Fruit fly (Drosophila melanogaster) whole organism, embryonic: ENCODE results near the gene CG32278.

Experiments used
- Abd-B ChIP-seq: fragments of 200-800 bp; sonication (Bioruptor generic); optimal IDR thresholded peaks from 2 replicates; lab custom pipeline; 2018; ENCODE audit warnings: missing biosample characterization, mild to moderate bottlenecking, missing genetic modification characterization, moderate library complexity
- CG10321 ChIP-seq: fragments of 200-800 bp; sonication (Bioruptor generic); IDR thresholded peaks from 2 replicates; pipeline ENCODE4 v1.3.6; 2022; ENCODE audit warnings: missing biosample characterization, missing genetic modification characterization
- CG10979 ChIP-seq: fragments of 200-800 bp; sonication (Bioruptor generic); optimal IDR thresholded peaks from 2 replicates; lab custom pipeline; 2018; ENCODE audit warnings: missing biosample characterization, mild to moderate bottlenecking, missing genetic modification characterization, moderate library complexity
- CG11723 ChIP-seq: fragments of 200-800 bp; sonication (Bioruptor generic); optimal IDR thresholded peaks from 2 replicates; lab custom pipeline; 2017; ENCODE audit warnings: missing biosample characterization, mild to moderate bottlenecking, missing genetic modification characterization
- CG12391 ChIP-seq: fragments of 200-800 bp; sonication (Bioruptor generic); optimal IDR thresholded peaks from 3 replicates; lab custom pipeline; 2018; ENCODE audit warnings: missing biosample characterization, mild to moderate bottlenecking, missing genetic modification characterization, moderate library complexity
- CG15073 ChIP-seq: fragments of 200-800 bp; sonication (Bioruptor generic); optimal IDR thresholded peaks from 2 replicates; lab custom pipeline; 2016; ENCODE audit warnings: missing biosample characterization, missing genetic modification characterization
- CG15696 ChIP-seq: fragments of 200-800 bp; sonication (Bioruptor generic); optimal IDR thresholded peaks from 2 replicates; lab custom pipeline; 2019; ENCODE audit warnings: missing biosample characterization, mild to moderate bottlenecking, missing genetic modification characterization, moderate library complexity
- CG1647 ChIP-seq: fragments of 200-800 bp; sonication (Bioruptor generic); optimal IDR thresholded peaks from 3 replicates; lab custom pipeline; 2016; ENCODE audit warnings: missing biosample characterization, missing genetic modification characterization
- CG17829 ChIP-seq: fragments of 200-800 bp; optimal IDR thresholded peaks from 2 replicates; lab custom pipeline; 2019; ENCODE audit warnings: missing biosample characterization, mild to moderate bottlenecking, missing genetic modification characterization, moderate library complexity
- CG2129 ChIP-seq: fragments of 200-800 bp; sonication (Bioruptor generic); IDR thresholded peaks from 2 replicates; pipeline ENCODE4 v1.3.6; 2022; ENCODE audit warnings: missing biosample characterization, missing genetic modification characterization; ENCODE audit not compliant: partially characterized antibody
- CG3065 ChIP-seq: fragments of 200-800 bp; sonication (Bioruptor generic); optimal IDR thresholded peaks from 2 replicates; lab custom pipeline; 2016; ENCODE audit warnings: missing biosample characterization, missing genetic modification characterization
- CG31365 ChIP-seq: fragments of 200-800 bp; sonication (Bioruptor generic); optimal IDR thresholded peaks from 2 replicates; lab custom pipeline; 2018; ENCODE audit warnings: missing biosample characterization, mild to moderate bottlenecking, missing genetic modification characterization
- CG3407 ChIP-seq: fragments of 200-800 bp; sonication (Bioruptor generic); optimal IDR thresholded peaks from 2 replicates; lab custom pipeline; 2018; ENCODE audit warnings: missing biosample characterization, mild to moderate bottlenecking, missing genetic modification characterization
- CG43689 ChIP-seq: fragments of 200-800 bp; sonication (Bioruptor generic); IDR thresholded peaks from 2 replicates; pipeline ENCODE4 v1.3.6; 2022; ENCODE audit warnings: missing biosample characterization, missing genetic modification characterization
- CG7357 ChIP-seq: fragments of 200-800 bp; sonication (Bioruptor generic); IDR thresholded peaks from 3 replicates; pipeline ENCODE4 v1.3.6; 2022; ENCODE audit warnings: missing biosample characterization, missing genetic modification characterization
- CG7786 ChIP-seq: fragments of 200-800 bp; sonication (Bioruptor generic); optimal IDR thresholded peaks from 2 replicates; lab custom pipeline; 2016; ENCODE audit warnings: missing biosample characterization, missing genetic modification characterization
- CG7839 ChIP-seq: fragments of 200-800 bp; sonication (Bioruptor generic); optimal IDR thresholded peaks from 3 replicates; lab custom pipeline; 2018; ENCODE audit warnings: missing biosample characterization, mild to moderate bottlenecking, missing genetic modification characterization, moderate library complexity
- CG8281 ChIP-seq: fragments of 200-800 bp; sonication (Bioruptor generic); optimal IDR thresholded peaks from 2 replicates; lab custom pipeline; 2018; ENCODE audit warnings: missing biosample characterization, mild to moderate bottlenecking, missing genetic modification characterization, moderate library complexity
- CHES-1-like ChIP-seq: fragments of 200-800 bp; sonication (Bioruptor generic); optimal IDR thresholded peaks from 2 replicates; lab custom pipeline; 2016; ENCODE audit warnings: missing biosample characterization, missing genetic modification characterization
- CoRest ChIP-seq: fragments of 200-800 bp; sonication (Bioruptor generic); optimal IDR thresholded peaks from 3 replicates; lab custom pipeline; 2018; ENCODE audit warnings: missing biosample characterization, mild to moderate bottlenecking, missing genetic modification characterization, moderate library complexity
- D ChIP-seq, 2 experiments: fragments of 200-800 bp in 1 of 2; fragments of >200 bp in 1 of 2; sonication (Bioruptor generic) in 1 of 2; optimal IDR thresholded peaks; 2 replicates in 1 of 2; 3 replicates in 1 of 2; lab custom pipeline; 2017; ENCODE audit warnings: mild to moderate bottlenecking in 1 of 2, missing biosample characterization in 1 of 2, missing genetic modification characterization in 1 of 2, missing genetic modification reagents in 1 of 2
- Dref ChIP-seq: fragments of 200-800 bp; sonication (Bioruptor generic); IDR thresholded peaks from 2 replicates; pipeline ENCODE4 v1.3.6; 2022; ENCODE audit warnings: missing biosample characterization, missing genetic modification characterization
- H2.0 ChIP-seq: fragments of 200-800 bp; sonication (Bioruptor generic); IDR thresholded peaks from 2 replicates; pipeline ENCODE4 v1.3.6; 2022; ENCODE audit warnings: missing biosample characterization, missing genetic modification characterization
- HLH3B ChIP-seq: fragments of 200-800 bp; sonication (Bioruptor generic); IDR thresholded peaks from 2 replicates; pipeline ENCODE4 v1.3.6; 2022; ENCODE audit warnings: missing biosample characterization, missing genetic modification characterization
- Hsf ChIP-seq: fragments of 200-800 bp; sonication (Bioruptor generic); optimal IDR thresholded peaks from 3 replicates; lab custom pipeline; 2016; ENCODE audit warnings: missing biosample characterization, missing genetic modification characterization
- Kr ChIP-seq: fragments of 200-800 bp; sonication (Bioruptor generic); optimal IDR thresholded peaks from 2 replicates; lab custom pipeline; 2017; ENCODE audit warnings: missing biosample characterization, mild to moderate bottlenecking, missing genetic modification characterization
- Lpt ChIP-seq: fragments of >200 bp; optimal IDR thresholded peaks from 2 replicates; lab custom pipeline; 2018; ENCODE audit warnings: missing biosample characterization, missing genetic modification characterization
- NK7.1 ChIP-seq: fragments of 200-800 bp; sonication (Bioruptor generic); optimal IDR thresholded peaks from 3 replicates; lab custom pipeline; 2016; ENCODE audit warnings: missing biosample characterization, missing genetic modification characterization
- Ptx1 ChIP-seq: fragments of 200-800 bp; sonication (Bioruptor generic); IDR thresholded peaks from 2 replicates; pipeline ENCODE4 v1.3.6; 2022; ENCODE audit warnings: missing biosample characterization, missing genetic modification characterization
- Ssrp ChIP-seq: fragments of 200-800 bp; sonication (Bioruptor generic); optimal IDR thresholded peaks from 2 replicates; lab custom pipeline; 2018; ENCODE audit warnings: missing biosample characterization, mild to moderate bottlenecking, missing genetic modification characterization, moderate library complexity
- TFAM ChIP-seq: fragments of 200-800 bp; sonication (Bioruptor generic); optimal IDR thresholded peaks from 2 replicates; lab custom pipeline; 2017; ENCODE audit warnings: missing biosample characterization, missing genetic modification characterization, inconsistent platforms
- Tbp ChIP-seq: fragments of >200 bp; optimal IDR thresholded peaks from 2 replicates; lab custom pipeline; 2018; ENCODE audit warnings: missing biosample characterization, missing genetic modification characterization
- abd-A ChIP-seq: fragments of 200-800 bp; sonication (Bioruptor generic); optimal IDR thresholded peaks from 3 replicates; lab custom pipeline; 2019; ENCODE audit warnings: missing biosample characterization, mild to moderate bottlenecking, missing genetic modification characterization, moderate library complexity
- amos ChIP-seq: fragments of 200-800 bp; sonication (Bioruptor generic); IDR thresholded peaks from 2 replicates; pipeline ENCODE4 v1.3.6; 2022; ENCODE audit warnings: missing biosample characterization, missing genetic modification characterization; ENCODE audit not compliant: partially characterized antibody
- az2 ChIP-seq: fragments of 200-800 bp; sonication (Bioruptor generic); optimal IDR thresholded peaks from 3 replicates; lab custom pipeline; 2016; ENCODE audit warnings: missing biosample characterization, missing genetic modification characterization
- bigmax ChIP-seq: fragments of 200-800 bp; sonication (Bioruptor generic); optimal IDR thresholded peaks from 2 replicates; lab custom pipeline; 2018; ENCODE audit warnings: missing biosample characterization, mild to moderate bottlenecking, missing genetic modification characterization
- cas ChIP-seq: fragments of 200-800 bp; sonication (Bioruptor generic); IDR thresholded peaks from 2 replicates; pipeline ENCODE4 v1.3.6; 2022; ENCODE audit warnings: missing biosample characterization, missing genetic modification characterization
- crc ChIP-seq: fragments of 200-800 bp; sonication (Bioruptor generic); optimal IDR thresholded peaks from 2 replicates; lab custom pipeline; 2016; ENCODE audit warnings: missing biosample characterization, missing genetic modification characterization
- croc ChIP-seq: fragments of 200-800 bp; sonication (Bioruptor generic); conservative IDR thresholded peaks from 3 replicates; pipeline ENCODE4 v1.3.6; 2022; ENCODE audit warnings: missing biosample characterization, missing genetic modification characterization
- dimm ChIP-seq: fragments of 200-800 bp; sonication (Bioruptor generic); IDR thresholded peaks from 2 replicates; pipeline ENCODE4 v1.3.6; 2022; ENCODE audit warnings: missing biosample characterization, missing genetic modification characterization
- dmrt99B ChIP-seq: fragments of 200-800 bp; sonication (Bioruptor generic); optimal IDR thresholded peaks from 2 replicates; lab custom pipeline; 2018; ENCODE audit warnings: missing biosample characterization, mild to moderate bottlenecking, missing genetic modification characterization, moderate library complexity
- en ChIP-seq: fragments of 200-800 bp; sonication (Bioruptor generic); optimal IDR thresholded peaks from 2 replicates; lab custom pipeline; 2016; ENCODE audit warnings: missing biosample characterization, missing genetic modification characterization
- h ChIP-seq: fragments of >200 bp; optimal IDR thresholded peaks from 2 replicates; lab custom pipeline; 2017
- nerfin-2 ChIP-seq: fragments of 200-800 bp; sonication (Bioruptor generic); IDR thresholded peaks from 2 replicates; pipeline ENCODE4 v1.3.6; 2022; ENCODE audit warnings: missing biosample characterization, missing genetic modification characterization; ENCODE audit not compliant: partially characterized antibody
- odd ChIP-seq: fragments of 200-800 bp; sonication (Bioruptor generic); optimal IDR thresholded peaks from 2 replicates; lab custom pipeline; 2017; ENCODE audit warnings: missing biosample characterization, mild to moderate bottlenecking, missing genetic modification characterization
- psq ChIP-seq: fragments of 200-800 bp; sonication (Bioruptor generic); optimal IDR thresholded peaks from 2 replicates; lab custom pipeline; 2017; ENCODE audit warnings: missing biosample characterization, missing genetic modification characterization
- salm ChIP-seq: fragments of 200-800 bp; sonication (Bioruptor generic); optimal IDR thresholded peaks from 2 replicates; lab custom pipeline; 2018; ENCODE audit warnings: missing biosample characterization, mild to moderate bottlenecking, missing genetic modification characterization
- tio ChIP-seq: fragments of 200-800 bp; sonication (Bioruptor generic); optimal IDR thresholded peaks from 2 replicates; lab custom pipeline; 2017; ENCODE audit warnings: missing biosample characterization, missing genetic modification characterization, inconsistent platforms
- toy ChIP-seq: fragments of 200-800 bp; sonication (Bioruptor generic); IDR thresholded peaks from 2 replicates; pipeline ENCODE4 v1.3.6; 2022; ENCODE audit warnings: missing biosample characterization, missing genetic modification characterization
- usp ChIP-seq: fragments of >200 bp; optimal IDR thresholded peaks from 2 replicates; lab custom pipeline; 2017; ENCODE audit warnings: missing biosample characterization, missing genetic modification characterization
- wek ChIP-seq: fragments of 200-800 bp; sonication (Bioruptor generic); optimal IDR thresholded peaks from 3 replicates; lab custom pipeline; 2018; ENCODE audit warnings: missing biosample characterization, mild to moderate bottlenecking, missing genetic modification characterization, moderate library complexity
- zfh1 ChIP-seq: fragments of 200-800 bp; sonication (Bioruptor generic); IDR thresholded peaks from 3 replicates; pipeline ENCODE4 v1.3.6; 2022; ENCODE audit warnings: missing biosample characterization, missing genetic modification characterization

The CG32278 gene

DNA sequence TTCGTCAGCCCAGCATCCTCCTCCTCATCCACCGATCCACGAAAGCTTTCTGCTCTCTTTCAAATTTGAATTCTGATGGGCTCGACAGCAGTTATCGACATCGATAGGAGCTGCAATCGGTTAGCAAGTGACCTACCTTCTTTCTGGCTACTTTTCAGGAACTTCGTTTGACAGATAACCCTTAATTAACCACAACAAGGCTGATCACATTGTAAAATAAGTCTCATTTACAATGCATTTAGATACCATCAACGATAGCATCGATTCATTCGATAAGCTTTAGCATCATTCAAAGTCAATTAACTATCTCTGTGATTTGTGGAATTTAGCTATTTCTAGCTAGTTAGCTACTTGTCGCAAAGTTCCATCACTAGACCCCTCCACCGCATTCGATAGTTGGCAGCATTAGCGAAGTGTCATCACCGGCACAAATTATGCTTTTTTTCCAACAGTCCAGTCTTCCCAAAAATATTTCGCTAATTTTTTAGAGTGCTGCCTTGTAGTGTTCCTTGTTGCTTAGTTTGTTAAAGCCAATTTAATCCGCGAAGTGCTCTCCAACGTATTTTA is 9.5 kb downstream of the CG32278 start, which contains the start of the genes MnM and Girdin (continued):
- TF ChIP-seq CG31365 (tag; lab: Kevin White, UChicago), result no peak
- TF ChIP-seq abd-A (tag; lab: Kevin White, UChicago), result no peak
- no peak for TF ChIP-seq tio (GFP tag; lab: Kevin White, UChicago)
- no peak for TF ChIP-seq bigmax
- TF ChIP-seq CG3065, result no peak
- TF ChIP-seq toy, result no peak
- TF ChIP-seq CG43689 (GFP tag; lab: Robert Waterston, UW), result no peak
- TF ChIP-seq dmrt99B (tag; lab: Kevin White, UChicago), result no peak
- TF ChIP-seq amos, result peak; percentile 79
- peak; percentile 39 for TF ChIP-seq Tbp (GFP tag; lab: Kevin White, UChicago)
- no peak for TF ChIP-seq CG10321
- no peak for TF ChIP-seq CG8281 (tag; lab: Kevin White, UChicago)
- TF ChIP-seq Hsf, result peak; percentile 77
- TF ChIP-seq salm (tag; lab: Kevin White, UChicago), result no peak
- no peak for TF ChIP-seq h (lab: Kevin White, UChicago)
- TF ChIP-seq dimm (GFP tag; lab: Robert Waterston, UW), result no peak
- no peak for TF ChIP-seq CG7357 (GFP tag; lab: Robert Waterston, UW)
- peak; percentile 71 for TF ChIP-seq CG17829
- TF ChIP-seq Ssrp, result peak; percentile 46
- TF ChIP-seq odd (GFP tag; lab: Kevin White, UChicago), result no peak
- no peak for TF ChIP-seq TFAM (GFP tag; lab: Kevin White, UChicago)
- no peak for TF ChIP-seq wek
- no peak for TF ChIP-seq Lpt (GFP tag; lab: Kevin White, UChicago)
- TF ChIP-seq psq, result no peak
- TF ChIP-seq D (optimal IDR thresholded peaks at IDR 0.05; lab: Kevin White, UChicago), result peak; percentile 91
- no peak for TF ChIP-seq D (GFP tag; optimal IDR thresholded peaks at IDR 0.05; lab: Kevin White, UChicago)
- TF ChIP-seq CoRest (tag; lab: Kevin White, UChicago), result peak; percentile 81
- TF ChIP-seq HLH3B (GFP tag; lab: Robert Waterston, UW), result no peak; the same call in 1 of the 2 replicates
- TF ChIP-seq CHES-1-like (GFP tag; lab: Kevin White, UChicago), result peak; percentile 86
- peak; percentile 75 for TF ChIP-seq CG12391
- no peak for TF ChIP-seq CG15073
- no peak for TF ChIP-seq croc
- peak; percentile 68 for TF ChIP-seq Dref (GFP tag; lab: Robert Waterston, UW)

dm6 chr3L:3179474-3179873 is 10.4 kb downstream of the CG32278 start:
- TF ChIP-seq az2 (GFP tag; lab: Kevin White, UChicago), result peak; percentile 83
- TF ChIP-seq NK7.1 (GFP tag; lab: Kevin White, UChicago), result peak; percentile 78
- TF ChIP-seq CG11723 (GFP tag; lab: Kevin White, UChicago), result peak; percentile 68
- peak; percentile 91 for TF ChIP-seq Ptx1
- TF ChIP-seq CG2129 (GFP tag; lab: Robert Waterston, UW), result no peak
- peak; percentile 77 for TF ChIP-seq CG15696 (tag; lab: Kevin White, UChicago)
- peak; percentile 83 for TF ChIP-seq cas (GFP tag; lab: Robert Waterston, UW)
- peak; percentile 89 for TF ChIP-seq zfh1
- TF ChIP-seq nerfin-2 (GFP tag; lab: Robert Waterston, UW), result no peak
- TF ChIP-seq salm (tag; lab: Kevin White, UChicago), result no peak
- peak; percentile 78 for TF ChIP-seq crc (GFP tag; lab: Kevin White, UChicago)
- peak; percentile 92 for TF ChIP-seq CG10979 (tag; lab: Kevin White, UChicago)
- no peak for TF ChIP-seq odd (GFP tag; lab: Kevin White, UChicago)
- TF ChIP-seq CG7839, result peak; percentile 92
- peak; percentile 66 for TF ChIP-seq CG3407 (GFP tag; lab: Kevin White, UChicago)
- peak; percentile 48 for TF ChIP-seq Abd-B (GFP tag; lab: Kevin White, UChicago)
- no peak for TF ChIP-seq usp (GFP tag; lab: Kevin White, UChicago)
- TF ChIP-seq Tbp (GFP tag; lab: Kevin White, UChicago), result no peak
- TF ChIP-seq en (GFP tag; lab: Kevin White, UChicago), result peak; percentile 79
- TF ChIP-seq Kr (GFP tag; lab: Kevin White, UChicago), result no peak
- peak; percentile 60 for TF ChIP-seq CG7786 (GFP tag; lab: Kevin White, UChicago)
- TF ChIP-seq CG1647 (GFP tag; lab: Kevin White, UChicago), result peak; percentile 61
- peak; percentile 78 for TF ChIP-seq H2.0 (GFP tag; lab: Robert Waterston, UW)
